Worm (Caenorhabditis elegans) whole organism, young adult: Measurements from ENCODE around the gene ugt-7.

Experiments used
- F55B11.4 ChIP-seq: sonication (generic microtip); optimal IDR thresholded peaks from 2 replicates; lab custom pipeline; 2016; ENCODE audit warnings: missing compliant biosample characterization, missing genetic modification characterization, borderline replicate concordance; ENCODE audit not compliant: insufficient read depth
- F57A8.1 ChIP-seq: fragments of 200-800 bp; sonication (Bioruptor generic); optimal IDR thresholded peaks from 2 replicates; lab custom pipeline; 2018; ENCODE audit warnings: mild to moderate bottlenecking, missing genetic modification characterization, moderate library complexity, missing compliant biosample characterization
- F57C9.4 ChIP-seq: sonication (generic microtip); optimal IDR thresholded peaks from 2 replicates; lab custom pipeline; 2017; ENCODE audit warnings: mild to moderate bottlenecking, missing genetic modification characterization, missing compliant biosample characterization
- T26A5.8 ChIP-seq: sonication (generic microtip); optimal IDR thresholded peaks from 2 replicates; lab custom pipeline; 2016; ENCODE audit warnings: missing genetic modification characterization, missing compliant biosample characterization
- Y53F4B.3 ChIP-seq: fragments of 200-800 bp; sonication (Bioruptor generic); IDR thresholded peaks from 2 replicates; pipeline ENCODE4 v1.3.6; 2022; ENCODE audit warnings: missing genetic modification reagents, missing genetic modification characterization, missing compliant biosample characterization
- Y53G8AR.9 ChIP-seq: fragments of 200-800 bp; sonication (Bioruptor generic); conservative IDR thresholded peaks from 2 replicates; pipeline ENCODE4 v1.3.6; 2022; ENCODE audit warnings: missing genetic modification reagents, missing genetic modification characterization, missing compliant biosample characterization
- Y56A3A.18 ChIP-seq: fragments of 200-800 bp; sonication (Bioruptor generic); IDR thresholded peaks from 2 replicates; pipeline ENCODE4 v1.3.6; 2022; ENCODE audit warnings: missing genetic modification reagents, missing genetic modification characterization, missing compliant biosample characterization
- Y67H2A.10 ChIP-seq: fragments of 200-800 bp; sonication (Bioruptor generic); conservative IDR thresholded peaks from 2 replicates; pipeline ENCODE4 v1.3.6; 2022; ENCODE audit warnings: missing genetic modification reagents, missing genetic modification characterization, missing compliant biosample characterization
- ZK185.1 ChIP-seq: sonication (generic microtip); optimal IDR thresholded peaks from 2 replicates; lab custom pipeline; 2016; ENCODE audit warnings: mild to moderate bottlenecking, missing genetic modification characterization, missing compliant biosample characterization; ENCODE audit not compliant: poor library complexity, severe bottlenecking
- akir-1 ChIP-seq: fragments of 200-800 bp; sonication (Bioruptor generic); optimal IDR thresholded peaks from 2 replicates; lab custom pipeline; 2018; ENCODE audit warnings: mild to moderate bottlenecking, missing genetic modification characterization, moderate library complexity, missing compliant biosample characterization
- aptf-3 ChIP-seq: fragments of 200-800 bp; sonication (Bioruptor generic); IDR thresholded peaks from 2 replicates; pipeline ENCODE4 v1.3.6; 2022; ENCODE audit warnings: missing genetic modification characterization, missing compliant biosample characterization
- atf-7 ChIP-seq: sonication (generic microtip); optimal IDR thresholded peaks from 2 replicates; lab custom pipeline; 2017; ENCODE audit warnings: mild to moderate bottlenecking, missing genetic modification characterization, missing compliant biosample characterization
- athp-1 ChIP-seq: sonication (generic microtip); optimal IDR thresholded peaks from 2 replicates; lab custom pipeline; 2017; ENCODE audit warnings: mild to moderate bottlenecking, missing genetic modification characterization, missing compliant biosample characterization
- attf-3 ChIP-seq: fragments of 200-800 bp; sonication (Bioruptor generic); conservative IDR thresholded peaks from 2 replicates; pipeline ENCODE4 v1.3.6; 2022; ENCODE audit warnings: missing genetic modification reagents, missing genetic modification characterization, missing compliant biosample characterization
- bed-2 ChIP-seq: fragments of 200-800 bp; sonication (Bioruptor generic); IDR thresholded peaks from 2 replicates; pipeline ENCODE4 v1.3.6; 2022; ENCODE audit warnings: missing genetic modification reagents, missing genetic modification characterization, missing compliant biosample characterization
- ceh-100 ChIP-seq: fragments of 200-800 bp; sonication (Bioruptor generic); IDR thresholded peaks from 2 replicates; pipeline ENCODE4 v1.3.6; 2022; ENCODE audit warnings: missing genetic modification reagents, missing genetic modification characterization, missing compliant biosample characterization
- ceh-58 ChIP-seq: fragments of 200-800 bp; sonication (Bioruptor generic); IDR thresholded peaks from 2 replicates; pipeline ENCODE4 v1.3.6; 2022; ENCODE audit warnings: missing genetic modification characterization, missing compliant biosample characterization
- ceh-91 ChIP-seq: fragments of 200-800 bp; sonication (Bioruptor generic); IDR thresholded peaks from 2 replicates; pipeline ENCODE4 v1.3.6; 2022; ENCODE audit warnings: missing genetic modification reagents, missing genetic modification characterization, missing compliant biosample characterization
- chd-7 ChIP-seq: sonication (generic microtip); optimal IDR thresholded peaks from 2 replicates; lab custom pipeline; 2016; ENCODE audit warnings: mild to moderate bottlenecking, missing genetic modification characterization, moderate library complexity, missing compliant biosample characterization
- egl-18 ChIP-seq: fragments of 200-800 bp; sonication (Bioruptor generic); IDR thresholded peaks from 2 replicates; pipeline ENCODE4 v1.3.6; 2022; ENCODE audit warnings: missing genetic modification reagents, missing genetic modification characterization, missing compliant biosample characterization
- egl-44 ChIP-seq: fragments of 200-800 bp; sonication (Bioruptor generic); IDR thresholded peaks from 2 replicates; pipeline ENCODE4 v1.3.6; 2022; ENCODE audit warnings: missing genetic modification reagents, missing genetic modification characterization, missing compliant biosample characterization
- fkh-3 ChIP-seq: sonication (generic microtip); optimal IDR thresholded peaks from 2 replicates; lab custom pipeline; 2016; ENCODE audit warnings: mild to moderate bottlenecking, missing genetic modification characterization, missing compliant biosample characterization
- hlh-12 ChIP-seq: sonication (generic microtip); optimal IDR thresholded peaks from 2 replicates; lab custom pipeline; 2016; ENCODE audit warnings: missing genetic modification characterization, missing compliant biosample characterization
- hlh-26 ChIP-seq: fragments of 200-800 bp; sonication (Bioruptor generic); conservative IDR thresholded peaks from 2 replicates; pipeline ENCODE4 v1.3.6; 2022; ENCODE audit warnings: missing genetic modification reagents, missing genetic modification characterization, missing compliant biosample characterization
- hmg-20 ChIP-seq: fragments of 200-800 bp; sonication (Bioruptor generic); IDR thresholded peaks from 2 replicates; pipeline ENCODE4 v1.3.6; 2022; ENCODE audit warnings: missing genetic modification reagents, missing genetic modification characterization, missing compliant biosample characterization
- hsf-1 ChIP-seq: fragments of 200-800 bp; sonication (Bioruptor generic); IDR thresholded peaks from 2 replicates; pipeline ENCODE4 v1.3.6; 2022; ENCODE audit warnings: missing genetic modification reagents, missing genetic modification characterization, missing compliant biosample characterization
- let-526 ChIP-seq: fragments of 200-800 bp; sonication (Bioruptor generic); IDR thresholded peaks from 2 replicates; pipeline ENCODE4 v1.3.6; 2022; ENCODE audit warnings: missing genetic modification reagents, missing genetic modification characterization, missing compliant biosample characterization
- lin-35 ChIP-seq, 3 experiments: fragments of 150-350 bp in 2 of 3; sonication (generic microtip) in 1 of 3; optimal IDR thresholded peaks; 2 replicates each; lab custom pipeline; 2014 to 2018; ENCODE audit warnings: missing biosample characterization in 3 of 3, missing genetic modification characterization in 3 of 3, missing genetic modification reagents in 3 of 3
- lin-40 ChIP-seq: sonication (generic microtip); optimal IDR thresholded peaks from 2 replicates; lab custom pipeline; 2016; ENCODE audit warnings: missing genetic modification characterization, mild to moderate bottlenecking, missing compliant biosample characterization, missing genotype, missing genetic modification reagents
- lir-1 ChIP-seq: fragments of 200-800 bp; sonication (Bioruptor generic); conservative IDR thresholded peaks from 2 replicates; pipeline ENCODE4 v1.3.6; 2022; ENCODE audit warnings: missing genetic modification reagents, missing genetic modification characterization, missing compliant biosample characterization
- madf-3 ChIP-seq: fragments of 200-800 bp; sonication (Bioruptor generic); IDR thresholded peaks from 2 replicates; pipeline ENCODE4 v1.3.6; 2022; ENCODE audit warnings: missing genetic modification reagents, missing genetic modification characterization, missing compliant biosample characterization
- madf-6 ChIP-seq: fragments of 200-800 bp; sonication (Bioruptor generic); IDR thresholded peaks from 2 replicates; pipeline ENCODE4 v1.3.6; 2022; ENCODE audit warnings: missing genetic modification reagents, missing genetic modification characterization, missing compliant biosample characterization
- madf-8 ChIP-seq: fragments of 200-800 bp; sonication (Bioruptor generic); conservative IDR thresholded peaks from 2 replicates; pipeline ENCODE4 v1.3.6; 2022; ENCODE audit warnings: missing genetic modification reagents, missing genetic modification characterization, missing compliant biosample characterization
- mcd-1 ChIP-seq: fragments of 200-800 bp; sonication (Bioruptor generic); IDR thresholded peaks from 2 replicates; pipeline ENCODE4 v1.3.6; 2022; ENCODE audit warnings: missing genetic modification reagents, missing genetic modification characterization, missing compliant biosample characterization
- nfyb-1 ChIP-seq: fragments of 200-800 bp; sonication (Bioruptor generic); IDR thresholded peaks from 2 replicates; pipeline ENCODE4 v1.3.6; 2022; ENCODE audit warnings: missing genetic modification reagents, missing genetic modification characterization, missing compliant biosample characterization
- nhr-27 ChIP-seq: fragments of 200-800 bp; sonication (Bioruptor generic); optimal IDR thresholded peaks from 2 replicates; lab custom pipeline; 2018; ENCODE audit warnings: mild to moderate bottlenecking, missing genetic modification characterization, moderate library complexity, missing compliant biosample characterization
- nhr-80 ChIP-seq: sonication (generic microtip); optimal IDR thresholded peaks from 2 replicates; lab custom pipeline; 2016; ENCODE audit warnings: missing genetic modification characterization, missing compliant biosample characterization
- pha-4 ChIP-seq: fragments of 150-350 bp; sonication (generic microtip); optimal IDR thresholded peaks from 2 replicates; lab custom pipeline; 2014; ENCODE audit warnings: missing biosample characterization, missing genetic modification reagents, missing genetic modification characterization
- rcor-1 ChIP-seq: fragments of 200-800 bp; sonication (Bioruptor generic); IDR thresholded peaks from 2 replicates; pipeline ENCODE4 v1.3.6; 2022; ENCODE audit warnings: missing genetic modification reagents, missing genetic modification characterization, missing compliant biosample characterization
- snpc-4 ChIP-seq, 5 experiments: fragments of 150-350 bp in 1 of 5; sonication (generic microtip) in 4 of 5; optimal IDR thresholded peaks; 2 replicates each; lab custom pipeline; 2014 to 2018; ENCODE audit warnings: missing genetic modification characterization in 5 of 5, missing biosample characterization in 3 of 5, antibody characterized with exemption in 2 of 5, mild to moderate bottlenecking in 2 of 5, missing compliant biosample characterization in 2 of 5, missing genotype in 2 of 5, moderate library complexity in 2 of 5, missing genetic modification reagents in 1 of 5
- somi-1 ChIP-seq: fragments of 200-800 bp; sonication (Bioruptor generic); optimal IDR thresholded peaks from 2 replicates; lab custom pipeline; 2018; ENCODE audit warnings: mild to moderate bottlenecking, missing genetic modification characterization, missing compliant biosample characterization
- tbp1 ChIP-seq: fragments of 200-800 bp; sonication (Bioruptor generic); optimal IDR thresholded peaks from 2 replicates; lab custom pipeline; 2018; ENCODE audit warnings: mild to moderate bottlenecking, missing genetic modification characterization, missing compliant biosample characterization
- tlf-1 ChIP-seq: fragments of 200-800 bp; sonication (Bioruptor generic); optimal IDR thresholded peaks from 2 replicates; lab custom pipeline; 2018; ENCODE audit warnings: mild to moderate bottlenecking, missing genetic modification characterization, missing compliant biosample characterization
- zfh-2 ChIP-seq: fragments of 200-800 bp; sonication (Bioruptor generic); conservative IDR thresholded peaks from 2 replicates; pipeline ENCODE4 v1.3.6; 2022; ENCODE audit warnings: missing genetic modification reagents, missing genetic modification characterization, missing compliant biosample characterization
- ztf-28 ChIP-seq: fragments of 200-800 bp; sonication (Bioruptor generic); IDR thresholded peaks from 2 replicates; pipeline ENCODE4 v1.3.6; 2022; ENCODE audit warnings: missing genetic modification reagents, missing genetic modification characterization, missing compliant biosample characterization
- ztf-3 ChIP-seq: fragments of 200-800 bp; sonication (Bioruptor generic); optimal IDR thresholded peaks from 2 replicates; lab custom pipeline; 2018; ENCODE audit warnings: mild to moderate bottlenecking, missing genetic modification characterization, missing compliant biosample characterization

The ugt-7 gene

DNA sequence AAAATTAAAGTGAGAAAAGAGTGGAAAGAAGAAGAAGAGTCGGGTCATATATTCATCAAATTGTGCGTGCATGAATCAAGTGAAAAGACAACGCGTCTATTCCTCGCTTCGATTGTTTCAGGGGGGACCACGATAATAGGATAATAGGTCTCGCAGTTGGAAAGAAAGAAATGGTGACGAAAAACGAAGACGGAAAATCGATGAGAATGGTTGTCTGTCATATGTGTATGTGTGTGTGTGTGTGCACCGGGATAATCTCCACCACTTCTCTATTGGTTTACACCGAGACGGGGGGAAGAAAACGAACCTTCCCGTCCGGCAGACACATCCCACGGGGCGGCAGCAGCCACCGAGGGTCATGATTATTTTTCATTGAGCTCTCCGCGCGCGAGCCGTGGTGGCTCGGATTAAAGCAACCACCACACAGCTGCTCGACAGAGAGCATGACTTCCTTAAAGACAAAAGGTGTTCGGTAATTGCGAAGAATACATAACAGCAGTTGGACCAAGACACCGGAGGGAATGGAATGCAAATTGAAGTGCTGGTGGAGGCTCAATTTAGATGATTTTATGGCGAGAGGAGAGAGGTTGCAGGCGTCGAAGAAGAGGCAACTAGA is 36.2 kb downstream of the ugt-7 start:
- TF ChIP-seq ceh-100 (GFP tag; lab: Robert Waterston, UW) (no peak), nfyb-1 (GFP tag; lab: Robert Waterston, UW) (0 out of 2 replicates have a peak, but pooled peaks have one; percentile 25), fkh-3 (tag; lab: Kevin White, UChicago) (no peak), hmg-20 (GFP tag; lab: Robert Waterston, UW) (no peak), egl-44 (GFP tag; lab: Robert Waterston, UW) (no peak), chd-7 (peak; percentile 20)
- TF ChIP-seq, all 124 proteins: peak for 2

DNA sequence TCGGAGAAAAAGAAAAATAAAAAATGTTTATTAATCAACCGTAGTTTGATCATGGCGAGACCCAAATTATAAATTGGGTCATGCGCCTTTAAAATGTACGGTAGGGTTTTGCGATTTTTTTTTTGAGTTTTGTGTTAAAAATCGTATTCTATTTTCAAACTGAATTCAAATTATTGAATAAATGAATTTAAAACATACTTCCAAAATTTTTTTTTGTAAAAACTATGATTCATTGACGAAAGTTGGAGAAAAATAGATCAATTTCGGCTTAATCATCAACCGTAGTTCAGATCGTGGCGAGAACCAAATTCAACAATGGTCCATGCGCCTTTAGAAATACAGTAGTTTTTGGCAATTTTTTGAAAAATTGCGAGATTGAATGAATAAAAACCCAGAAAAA is 36.8 kb downstream of the ugt-7 start:
- no peak for TF ChIP-seq F57C9.4
- TF ChIP-seq atf-7 (tag; lab: Kevin White, UChicago) = no peak
- no peak for TF ChIP-seq athp-1 (tag; lab: Kevin White, UChicago)
- peak; percentile 95 for TF ChIP-seq madf-6 (GFP tag; lab: Robert Waterston, UW)
- TF ChIP-seq let-526 (GFP tag; lab: Robert Waterston, UW) = no peak
- TF ChIP-seq bed-2 (GFP tag; lab: Robert Waterston, UW) = no peak
- TF ChIP-seq T26A5.8 (tag; lab: Kevin White, UChicago) = no peak
- no peak for TF ChIP-seq zfh-2 (GFP tag; lab: Robert Waterston, UW)
- no peak for TF ChIP-seq pha-4 (tag; lab: Kevin White, UChicago)
- no peak for TF ChIP-seq Y67H2A.10 (GFP tag; lab: Robert Waterston, UW)
- TF ChIP-seq aptf-3 = no peak
- TF ChIP-seq nfyb-1 (GFP tag; lab: Robert Waterston, UW) = no peak
- TF ChIP-seq F57A8.1 (GFP tag; lab: Kevin White, UChicago) = no peak
- no peak for TF ChIP-seq ZK185.1 (tag; lab: Kevin White, UChicago)
- no peak for TF ChIP-seq madf-3 (GFP tag; lab: Robert Waterston, UW)
- no peak for TF ChIP-seq attf-3 (GFP tag; lab: Robert Waterston, UW)
- TF ChIP-seq nhr-27 (tag; lab: Kevin White, UChicago) = no peak
- no peak for TF ChIP-seq ztf-3 (GFP tag; lab: Kevin White, UChicago)
- peak; percentile 79 for TF ChIP-seq madf-8 (GFP tag; lab: Robert Waterston, UW)
- TF ChIP-seq Y53G8AR.9 (GFP tag; lab: Robert Waterston, UW) = no peak
- no peak for TF ChIP-seq akir-1 (GFP tag; lab: Kevin White, UChicago)
- TF ChIP-seq tbp1 = no peak
- TF ChIP-seq hlh-12 = no peak
- no peak for TF ChIP-seq lir-1
- no peak for TF ChIP-seq ceh-58 (GFP tag; lab: Robert Waterston, UW)
- TF ChIP-seq somi-1 = no peak
- no peak for TF ChIP-seq rcor-1 (GFP tag; lab: Robert Waterston, UW)
- TF ChIP-seq egl-18 (GFP tag; lab: Robert Waterston, UW) = no peak
- no peak for TF ChIP-seq ztf-28 (GFP tag; lab: Robert Waterston, UW)
- TF ChIP-seq tlf-1 (GFP tag; lab: Kevin White, UChicago) = no peak
- no peak for TF ChIP-seq hlh-26 (GFP tag; lab: Robert Waterston, UW)
- TF ChIP-seq nhr-80 (tag; lab: Kevin White, UChicago) = no peak
- TF ChIP-seq Y53F4B.3 (GFP tag; lab: Robert Waterston, UW) = no peak
- TF ChIP-seq lin-40 = no peak
- TF ChIP-seq ceh-91 (GFP tag; lab: Robert Waterston, UW) = peak; percentile 60
- TF ChIP-seq mcd-1 = no peak
- no peak for TF ChIP-seq Y56A3A.18 (GFP tag; lab: Robert Waterston, UW)
- no peak for TF ChIP-seq hsf-1 (GFP tag; lab: Robert Waterston, UW)
- TF ChIP-seq snpc-4 (GFP tag; optimal IDR thresholded peaks at IDR 0.05; lab: Kevin White, UChicago) = no peak
- peak in 1 of 4 experiments; percentile 39 for TF ChIP-seq snpc-4 (tag; optimal IDR thresholded peaks at IDR 0.05; lab: Kevin White, UChicago)
- TF ChIP-seq lin-35 (GFP tag; optimal IDR thresholded peaks at IDR 0.05; lab: Kevin White, UChicago) = no peak
- TF ChIP-seq F55B11.4 (tag; lab: Kevin White, UChicago) = no peak
